Worm (Caenorhabditis elegans) whole organism, L4 larva: ENCODE measurements around the gene mltn-5.

Source experiments
- F26F4.8 ChIP-seq: fragments of 200-800 bp; sonication (Bioruptor generic); conservative IDR thresholded peaks from 2 replicates; pipeline ENCODE4 v1.3.6; 2022; ENCODE audit warnings: missing genetic modification characterization, missing compliant biosample characterization
- F37D6.2 ChIP-seq: sonication (generic microtip); optimal IDR thresholded peaks from 2 replicates; lab custom pipeline; 2016; ENCODE audit warnings: mild to moderate bottlenecking, missing genetic modification characterization, missing compliant biosample characterization
- F49E8.2 ChIP-seq: sonication (generic microtip); optimal IDR thresholded peaks from 2 replicates; lab custom pipeline; 2016; ENCODE audit warnings: missing compliant biosample characterization, mild to moderate bottlenecking, missing genetic modification characterization, borderline replicate concordance
- R02D3.7 ChIP-seq: fragments of 150-350 bp; sonication (generic microtip); optimal IDR thresholded peaks from 3 replicates; lab custom pipeline; 2014; ENCODE audit warnings: missing biosample characterization, missing genetic modification characterization
- Y105C5A.15 ChIP-seq: fragments of 200-800 bp; sonication (Bioruptor generic); IDR thresholded peaks from 2 replicates; pipeline ENCODE4 v1.3.6; 2022; ENCODE audit warnings: missing genetic modification characterization, missing compliant biosample characterization
- Y75B8A.6 ChIP-seq: fragments of 200-800 bp; sonication (Bioruptor generic); IDR thresholded peaks from 2 replicates; pipeline ENCODE4 v1.3.6; 2022; ENCODE audit warnings: missing genetic modification reagents, missing genetic modification characterization, missing compliant biosample characterization
- ZK337.2 ChIP-seq: fragments of 200-800 bp; sonication (Bioruptor generic); IDR thresholded peaks from 2 replicates; pipeline ENCODE4 v1.3.6; 2022; ENCODE audit warnings: missing genetic modification reagents, missing genetic modification characterization, missing compliant biosample characterization
- aha-1 ChIP-seq: fragments of 150-350 bp; peaks from one replicate; lab custom pipeline; 2014; ENCODE audit warnings: missing biosample characterization, missing genetic modification characterization
- aly-2 ChIP-seq: sonication (generic microtip); optimal IDR thresholded peaks from 2 replicates; lab custom pipeline; 2018; ENCODE audit warnings: missing biosample characterization, missing genetic modification characterization
- ama-1 ChIP-seq: fragments of 150-350 bp; optimal IDR thresholded peaks from 2 replicates; lab custom pipeline; 2014; ENCODE audit warnings: inconsistent platforms, mixed read lengths
- arid-1 ChIP-seq: fragments of 200-800 bp; sonication (Bioruptor generic); conservative IDR thresholded peaks from 2 replicates; pipeline ENCODE4 v1.3.6; 2022; ENCODE audit warnings: missing genetic modification reagents, missing genetic modification characterization, missing compliant biosample characterization
- attf-4 ChIP-seq: sonication (generic microtip); optimal IDR thresholded peaks from 3 replicates; lab custom pipeline; 2017; ENCODE audit warnings: missing biosample characterization, missing genetic modification characterization
- ceh-20 ChIP-seq: fragments of 200-800 bp; sonication (Bioruptor generic); IDR thresholded peaks from 2 replicates; pipeline ENCODE4 v1.3.6; 2022; ENCODE audit warnings: missing genetic modification reagents, missing genetic modification characterization, missing compliant biosample characterization
- ceh-28 ChIP-seq: fragments of 150-350 bp; optimal IDR thresholded peaks from 2 replicates; lab custom pipeline; 2014; ENCODE audit warnings: missing biosample characterization, missing genetic modification reagents, missing genetic modification characterization
- ceh-32 ChIP-seq: sonication (generic microtip); optimal IDR thresholded peaks from 2 replicates; lab custom pipeline; 2016; ENCODE audit warnings: mild to moderate bottlenecking, missing genetic modification characterization, missing compliant biosample characterization; ENCODE audit not compliant: poor library complexity
- ceh-44 ChIP-seq: fragments of 200-800 bp; sonication (Bioruptor generic); IDR thresholded peaks from 2 replicates; pipeline ENCODE4 v1.3.6; 2022; ENCODE audit warnings: missing genetic modification reagents, missing genetic modification characterization, missing compliant biosample characterization
- ceh-82 ChIP-seq: sonication (generic microtip); optimal IDR thresholded peaks from 2 replicates; lab custom pipeline; 2017; ENCODE audit warnings: missing biosample characterization, missing genetic modification characterization
- ctbp-1 ChIP-seq: fragments of 200-800 bp; sonication (Bioruptor generic); IDR thresholded peaks from 2 replicates; pipeline ENCODE4 v1.3.6; 2022; ENCODE audit warnings: missing genetic modification reagents, missing genetic modification characterization, missing compliant biosample characterization
- daf-12 ChIP-seq: fragments of 150-350 bp; optimal IDR thresholded peaks from 2 replicates; lab custom pipeline; 2014; ENCODE audit warnings: missing biosample characterization, missing genetic modification reagents, missing genetic modification characterization
- daf-16 ChIP-seq, 3 experiments: sonication (generic microtip); optimal IDR thresholded peaks; 2 replicates each; lab custom pipeline; 2016 to 2017; ENCODE audit warnings: missing genetic modification characterization in 3 of 3, missing genetic modification reagents in 3 of 3, mild to moderate bottlenecking in 2 of 3, missing compliant biosample characterization in 2 of 3, missing biosample characterization in 1 of 3, moderate library complexity in 1 of 3
- dmd-9 ChIP-seq: fragments of 200-800 bp; sonication (Bioruptor generic); IDR thresholded peaks from 2 replicates; pipeline ENCODE4 v1.3.6; 2022; ENCODE audit warnings: missing genetic modification reagents, missing genetic modification characterization, missing compliant biosample characterization
- egl-43 ChIP-seq: fragments of 200-800 bp; sonication (Bioruptor generic); IDR thresholded peaks from 2 replicates; pipeline ENCODE4 v1.3.6; 2022; ENCODE audit warnings: missing genetic modification reagents, missing genetic modification characterization, missing compliant biosample characterization
- fos-1 ChIP-seq: fragments of 150-350 bp; optimal IDR thresholded peaks from 2 replicates; lab custom pipeline; 2014; ENCODE audit warnings: missing biosample characterization, missing genetic modification characterization
- gei-8 ChIP-seq: fragments of 200-800 bp; sonication (Bioruptor generic); optimal IDR thresholded peaks from 2 replicates; lab custom pipeline; 2018; ENCODE audit warnings: mild to moderate bottlenecking, missing genetic modification characterization, missing compliant biosample characterization
- hlh-30 ChIP-seq: sonication (generic microtip); optimal IDR thresholded peaks from 2 replicates; lab custom pipeline; 2017; ENCODE audit warnings: antibody characterized with exemption, mild to moderate bottlenecking, missing genetic modification characterization, missing compliant biosample characterization; ENCODE audit not compliant: insufficient read depth
- hmg-1.1 ChIP-seq: fragments of 200-800 bp; sonication (Bioruptor generic); IDR thresholded peaks from 2 replicates; pipeline ENCODE4 v1.3.6; 2022; ENCODE audit warnings: missing genetic modification reagents, missing genetic modification characterization, missing compliant biosample characterization
- madf-5 ChIP-seq, 2 experiments: fragments of 200-800 bp; sonication (Bioruptor generic); IDR thresholded peaks; 2 replicates each; pipeline ENCODE4 v1.3.6; 2022; ENCODE audit warnings: missing compliant biosample characterization in 2 of 2, missing genetic modification characterization in 2 of 2
- madf-9 ChIP-seq: fragments of 200-800 bp; sonication (Bioruptor generic); conservative IDR thresholded peaks from 2 replicates; pipeline ENCODE4 v1.3.6; 2022; ENCODE audit warnings: missing genetic modification reagents, missing genetic modification characterization, missing compliant biosample characterization
- mes-2 ChIP-seq: sonication (generic microtip); optimal IDR thresholded peaks from 2 replicates; lab custom pipeline; 2016; ENCODE audit warnings: missing genotype, mild to moderate bottlenecking, missing genetic modification characterization, missing compliant biosample characterization; ENCODE audit not compliant: poor library complexity, severe bottlenecking
- nhr-111 ChIP-seq: fragments of 200-800 bp; sonication (Bioruptor generic); optimal IDR thresholded peaks from 2 replicates; lab custom pipeline; 2018; ENCODE audit warnings: mild to moderate bottlenecking, missing genetic modification characterization, missing compliant biosample characterization
- nhr-237 ChIP-seq: sonication (generic microtip); optimal IDR thresholded peaks from 2 replicates; lab custom pipeline; 2017; ENCODE audit warnings: missing biosample characterization, missing genetic modification characterization
- sdz-12 ChIP-seq: fragments of 200-800 bp; sonication (Bioruptor generic); optimal IDR thresholded peaks from 2 replicates; lab custom pipeline; 2018; ENCODE audit warnings: mild to moderate bottlenecking, missing genetic modification characterization, missing compliant biosample characterization
- set-16 ChIP-seq: fragments of 200-800 bp; sonication (Bioruptor generic); IDR thresholded peaks from 2 replicates; pipeline ENCODE4 v1.3.6; 2022; ENCODE audit warnings: missing genetic modification reagents, missing genetic modification characterization, missing compliant biosample characterization
- snpc-1.2 ChIP-seq: fragments of 200-800 bp; sonication (Bioruptor generic); IDR thresholded peaks from 2 replicates; pipeline ENCODE4 v1.3.6; 2022; ENCODE audit warnings: missing genetic modification reagents, missing genetic modification characterization, missing compliant biosample characterization
- tra-1 ChIP-seq: fragments of 200-800 bp; sonication (Bioruptor generic); IDR thresholded peaks from 2 replicates; pipeline ENCODE4 v1.3.6; 2022; ENCODE audit warnings: missing genetic modification reagents, missing genetic modification characterization, missing compliant biosample characterization
- unc-62 ChIP-seq, 3 experiments: fragments of 150-350 bp in 1 of 3; sonication (generic microtip); optimal IDR thresholded peaks in 2 of 3; peaks in 1 of 3; 1 replicate in 1 of 3; 2 replicates in 2 of 3; lab custom pipeline; 2014 to 2017; ENCODE audit warnings: missing biosample characterization in 3 of 3, missing genetic modification characterization in 3 of 3, missing genetic modification reagents in 3 of 3, missing genotype in 1 of 3
- vab-7 ChIP-seq: fragments of 200-800 bp; sonication (Bioruptor generic); IDR thresholded peaks from 2 replicates; pipeline ENCODE4 v1.3.6; 2022; ENCODE audit warnings: missing genetic modification reagents, missing genetic modification characterization, missing compliant biosample characterization
- zag-1 ChIP-seq: fragments of 150-350 bp; optimal IDR thresholded peaks from 2 replicates; lab custom pipeline; 2014; ENCODE audit warnings: missing biosample characterization, missing genetic modification characterization
- ztf-11 ChIP-seq: fragments of 150-350 bp; optimal IDR thresholded peaks from 2 replicates; lab custom pipeline; 2014; ENCODE audit warnings: missing biosample characterization, missing genetic modification characterization

The mltn-5 gene

DNA sequence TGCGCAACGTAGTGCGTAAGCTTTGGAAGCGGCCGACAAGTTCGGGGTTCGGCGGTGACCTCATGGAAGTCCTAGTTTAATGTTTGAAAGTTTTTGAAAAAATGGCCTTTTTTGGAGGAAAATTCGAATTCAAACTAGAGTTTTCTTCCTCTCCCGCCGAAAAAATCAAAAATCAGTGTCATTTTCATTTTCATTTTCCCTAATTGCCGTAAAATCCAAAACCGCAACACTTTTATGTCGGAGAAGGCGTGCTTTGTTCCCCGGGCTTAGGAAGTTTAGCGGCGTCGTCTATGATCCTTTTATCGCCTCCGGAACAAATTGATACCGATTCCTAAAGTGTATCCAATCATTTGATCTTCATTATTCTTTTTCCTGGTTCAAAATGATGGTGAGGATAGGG, at the start of gene mltn-5:
TSS of gene mltn-5 (plus strand) at position 301 of the 400 bp plus-strand sequence.
- TF ChIP-seq F37D6.2 (tag; lab: Kevin White, UChicago) (no peak), sdz-12 (no peak), arid-1 (GFP tag; lab: Robert Waterston, UW) (no peak), aly-2 (tag; lab: Kevin White, UChicago) (no peak), ceh-28 (tag; lab: Kevin White, UChicago) (no peak), madf-9 (no peak), ceh-44 (GFP tag; lab: Robert Waterston, UW) (no peak), ama-1 (lab: Kevin White, UChicago) (no peak), R02D3.7 (tag; lab: Kevin White, UChicago) (no peak), snpc-1.2 (GFP tag; lab: Robert Waterston, UW) (no peak)
- TF ChIP-seq, all 104 proteins: peak for 0

DNA sequence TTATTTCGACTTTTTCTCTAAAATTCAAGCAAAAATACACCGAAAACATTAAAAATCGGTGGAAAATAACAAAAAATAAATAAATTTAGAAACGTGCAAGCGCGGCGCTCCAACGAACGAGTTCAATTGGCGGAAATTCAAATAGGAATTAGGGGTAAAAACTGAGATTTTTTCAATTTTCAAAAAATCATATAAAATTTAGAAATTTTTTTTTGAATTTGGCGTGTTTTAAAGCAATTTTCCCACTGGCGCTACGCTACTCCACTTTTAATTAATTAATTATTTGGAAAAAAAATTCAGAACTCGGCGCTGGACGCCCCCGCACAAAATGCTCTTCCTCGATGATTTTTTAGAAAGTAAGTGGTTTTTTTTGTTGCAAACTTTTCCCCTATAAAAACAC, 49.3 kb upstream of the mltn-5 start, which contains the start of gene ing-3:
TSS of gene ing-3 (plus strand) at position 301 of the 400 bp plus-strand sequence.
- TF ChIP-seq ceh-20 (GFP tag; lab: Robert Waterston, UW) (no peak), nhr-237 (tag; lab: Kevin White, UChicago) (no peak), arid-1 (GFP tag; lab: Robert Waterston, UW) (no peak), daf-12 (tag; lab: Kevin White, UChicago) (no peak)

DNA sequence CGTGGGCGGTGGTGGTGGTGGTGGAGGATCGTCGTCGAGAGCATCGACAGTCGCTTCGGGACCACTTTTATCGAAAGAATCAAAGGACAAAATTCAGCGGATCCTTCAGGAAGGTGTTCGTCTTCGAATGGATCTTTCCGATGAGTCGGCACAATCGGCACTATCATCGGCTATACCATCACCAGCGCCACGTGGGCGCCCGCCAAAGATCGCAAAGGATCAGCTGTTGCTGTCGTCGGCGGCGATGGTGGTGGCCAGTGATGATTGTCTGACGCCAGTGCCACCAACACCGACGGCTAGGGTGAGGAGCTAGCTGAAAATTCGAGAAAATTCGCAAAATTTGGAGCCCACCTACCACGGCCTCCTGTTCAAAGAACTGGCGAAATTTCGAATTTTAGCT, 47.0 kb upstream of the mltn-5 start:
- TF ChIP-seq vab-7 (GFP tag; lab: Robert Waterston, UW) = no peak
- no peak for TF ChIP-seq ZK337.2
- peak; percentile 64 for TF ChIP-seq set-16 (GFP tag; lab: Robert Waterston, UW)
- TF ChIP-seq Y105C5A.15 = no peak
- TF ChIP-seq attf-4 (tag; lab: Kevin White, UChicago) = no peak
- TF ChIP-seq madf-5 (GFP tag; IDR thresholded peaks at IDR 0.05; lab: Robert Waterston, UW) = no peak
- TF ChIP-seq hlh-30 (tag; lab: Kevin White, UChicago) = no peak
- no peak for TF ChIP-seq fos-1 (tag; lab: Kevin White, UChicago)
- TF ChIP-seq nhr-111 (GFP tag; lab: Kevin White, UChicago) = no peak
- TF ChIP-seq F49E8.2 (tag; lab: Kevin White, UChicago) = no peak
- no peak for TF ChIP-seq unc-62 (GFP tag; optimal IDR thresholded peaks at IDR 0.05 in 1 of 2; lab: Kevin White, UChicago)
- no peak for TF ChIP-seq unc-62 (tag; optimal IDR thresholded peaks at IDR 0.05; lab: Kevin White, UChicago)
- no peak for TF ChIP-seq gei-8 (GFP tag; lab: Kevin White, UChicago)
- TF ChIP-seq ctbp-1 (GFP tag; lab: Robert Waterston, UW) = no peak
- TF ChIP-seq ztf-11 (tag; lab: Kevin White, UChicago) = no peak
- TF ChIP-seq daf-16 (GFP tag; optimal IDR thresholded peaks at IDR 0.05; lab: Kevin White, UChicago) = no peak
- no peak for TF ChIP-seq daf-16 (tag; optimal IDR thresholded peaks at IDR 0.05; lab: Kevin White, UChicago)
- TF ChIP-seq zag-1 (tag; lab: Kevin White, UChicago) = no peak
- no peak for TF ChIP-seq arid-1 (GFP tag; lab: Robert Waterston, UW)
- TF ChIP-seq tra-1 = no peak
- no peak for TF ChIP-seq F26F4.8
- no peak for TF ChIP-seq dmd-9
- 0 out of 2 replicates have a peak, but pooled peaks have one; percentile 61 for TF ChIP-seq egl-43 (GFP tag; lab: Robert Waterston, UW)
- no peak for TF ChIP-seq ceh-82 (tag; lab: Kevin White, UChicago)
- no peak for TF ChIP-seq hmg-1.1 (GFP tag; lab: Robert Waterston, UW)
- no peak for TF ChIP-seq mes-2
- peak; percentile 88 for TF ChIP-seq aha-1 (tag; lab: Kevin White, UChicago)
- TF ChIP-seq Y75B8A.6 = no peak
- TF ChIP-seq ceh-32 (tag; lab: Kevin White, UChicago) = no peak
- TF ChIP-seq, all 104 proteins: peak for 3
